Fruit fly (Drosophila melanogaster) whole organism, embryonic: ENCODE data around the gene CG10996.
A peak's percentile ranks its signal among the peaks of the same experiment; 100 is the strongest.

Source experiments
- ATbp ChIP-seq: fragments of 200-800 bp; sonication (Bioruptor generic); optimal IDR thresholded peaks from 2 replicates; lab custom pipeline; 2017; ENCODE audit warnings: missing biosample characterization, mild to moderate bottlenecking, missing genetic modification characterization, missing genetic modification reagents
- BtbVII ChIP-seq: fragments of 200-800 bp; sonication (Bioruptor generic); optimal IDR thresholded peaks from 3 replicates; lab custom pipeline; 2017; ENCODE audit warnings: missing biosample characterization, mild to moderate bottlenecking, missing genetic modification characterization
- CG11398 ChIP-seq: fragments of 200-800 bp; sonication (Bioruptor generic); optimal IDR thresholded peaks from 2 replicates; lab custom pipeline; 2016; ENCODE audit warnings: missing biosample characterization, missing genetic modification characterization
- CG11723 ChIP-seq: fragments of 200-800 bp; sonication (Bioruptor generic); optimal IDR thresholded peaks from 2 replicates; lab custom pipeline; 2017; ENCODE audit warnings: missing biosample characterization, mild to moderate bottlenecking, missing genetic modification characterization
- CG1602 ChIP-seq: fragments of 200-800 bp; sonication (Bioruptor generic); optimal IDR thresholded peaks from 3 replicates; lab custom pipeline; 2016; ENCODE audit warnings: missing biosample characterization, missing genetic modification characterization
- CG17361 ChIP-seq: fragments of 200-800 bp; sonication (Bioruptor generic); IDR thresholded peaks from 3 replicates; pipeline ENCODE4 v1.3.6; 2022; ENCODE audit warnings: missing biosample characterization, missing genetic modification characterization
- CG1792 ChIP-seq: fragments of 200-800 bp; sonication (Bioruptor generic); optimal IDR thresholded peaks from 2 replicates; lab custom pipeline; 2016; ENCODE audit warnings: missing biosample characterization, missing genetic modification characterization
- CG18011 ChIP-seq: fragments of 200-800 bp; sonication (Bioruptor generic); optimal IDR thresholded peaks from 2 replicates; lab custom pipeline; 2017; ENCODE audit warnings: missing biosample characterization, missing genetic modification characterization, mild to moderate bottlenecking, moderate library complexity, missing genotype
- CG18262 ChIP-seq: fragments of 200-800 bp; optimal IDR thresholded peaks from 3 replicates; lab custom pipeline; 2019; ENCODE audit warnings: missing biosample characterization, mild to moderate bottlenecking, missing genetic modification characterization, moderate library complexity
- CG2116 ChIP-seq: fragments of 200-800 bp; sonication (Bioruptor generic); optimal IDR thresholded peaks from 3 replicates; lab custom pipeline; 2018; ENCODE audit warnings: missing biosample characterization, mild to moderate bottlenecking, missing genetic modification characterization
- CG31224 ChIP-seq: fragments of 200-800 bp; sonication (Bioruptor generic); IDR thresholded peaks from 2 replicates; pipeline ENCODE4 v1.3.6; 2022; ENCODE audit warnings: missing biosample characterization, missing genetic modification characterization
- CG32532 ChIP-seq: fragments of 200-800 bp; sonication (Bioruptor generic); IDR thresholded peaks from 2 replicates; pipeline ENCODE4 v1.3.6; 2022; ENCODE audit warnings: missing biosample characterization, missing genetic modification characterization
- CG42726 ChIP-seq: fragments of 200-800 bp; sonication (Bioruptor generic); IDR thresholded peaks from 2 replicates; pipeline ENCODE4 v1.3.6; 2022; ENCODE audit warnings: missing biosample characterization, missing genetic modification characterization; ENCODE audit not compliant: partially characterized antibody
- CG8944 ChIP-seq: fragments of 200-800 bp; sonication (Bioruptor generic); optimal IDR thresholded peaks from 3 replicates; lab custom pipeline; 2016; ENCODE audit warnings: missing biosample characterization, missing genetic modification characterization
- CG9215 ChIP-seq: fragments of 200-800 bp; sonication (Bioruptor generic); IDR thresholded peaks from 2 replicates; pipeline ENCODE4 v1.3.6; 2022; ENCODE audit warnings: missing biosample characterization, missing genetic modification characterization
- CG9727 ChIP-seq: fragments of 200-800 bp; sonication (Bioruptor generic); optimal IDR thresholded peaks from 3 replicates; lab custom pipeline; 2017; ENCODE audit warnings: missing biosample characterization, mild to moderate bottlenecking, missing genetic modification characterization
- CoRest ChIP-seq: fragments of 200-800 bp; sonication (Bioruptor generic); optimal IDR thresholded peaks from 3 replicates; lab custom pipeline; 2018; ENCODE audit warnings: missing biosample characterization, mild to moderate bottlenecking, missing genetic modification characterization, moderate library complexity
- CrebB ChIP-seq: fragments of 200-800 bp; sonication (Bioruptor generic); optimal IDR thresholded peaks from 3 replicates; lab custom pipeline; 2018; ENCODE audit warnings: missing biosample characterization, mild to moderate bottlenecking, missing genetic modification characterization
- D19A ChIP-seq: fragments of 200-800 bp; optimal IDR thresholded peaks from 3 replicates; lab custom pipeline; 2019; ENCODE audit warnings: missing biosample characterization, mild to moderate bottlenecking, missing genetic modification characterization, moderate library complexity
- Dek ChIP-seq: fragments of 200-800 bp; sonication (Bioruptor generic); optimal IDR thresholded peaks from 3 replicates; lab custom pipeline; 2019; ENCODE audit warnings: missing biosample characterization, mild to moderate bottlenecking, missing genetic modification characterization, moderate library complexity
- Hmr ChIP-seq: fragments of 200-800 bp; sonication (Bioruptor generic); optimal IDR thresholded peaks from 3 replicates; lab custom pipeline; 2017; ENCODE audit warnings: mild to moderate bottlenecking, missing biosample characterization, missing genetic modification reagents, missing genetic modification characterization
- Hsf ChIP-seq: fragments of 200-800 bp; sonication (Bioruptor generic); optimal IDR thresholded peaks from 3 replicates; lab custom pipeline; 2016; ENCODE audit warnings: missing biosample characterization, missing genetic modification characterization
- Lim3 ChIP-seq: fragments of 200-800 bp; sonication (Bioruptor generic); IDR thresholded peaks from 2 replicates; pipeline ENCODE4 v1.3.6; 2022; ENCODE audit warnings: missing biosample characterization, missing genetic modification characterization
- Mes4 ChIP-seq: fragments of 200-800 bp; sonication (Bioruptor generic); optimal IDR thresholded peaks from 2 replicates; lab custom pipeline; 2016; ENCODE audit warnings: missing biosample characterization, missing genetic modification characterization
- Mrtf ChIP-seq: fragments of 200-800 bp; sonication (Bioruptor generic); IDR thresholded peaks from 3 replicates; pipeline ENCODE4 v1.3.6; 2022; ENCODE audit warnings: missing biosample characterization, missing genetic modification characterization
- NC2β ChIP-seq: fragments of 200-800 bp; sonication (Bioruptor generic); optimal IDR thresholded peaks from 2 replicates; lab custom pipeline; 2016; ENCODE audit warnings: missing biosample characterization, missing genetic modification characterization
- PHDP ChIP-seq: fragments of 200-800 bp; sonication (Bioruptor generic); optimal IDR thresholded peaks from 3 replicates; lab custom pipeline; 2018; ENCODE audit warnings: missing biosample characterization, mild to moderate bottlenecking, missing genetic modification characterization, moderate library complexity
- Trl ChIP-seq, 3 experiments: fragments of >200 bp in 2 of 3; fragments of 200-800 bp in 1 of 3; sonication (Bioruptor generic) in 1 of 3; optimal IDR thresholded peaks; 2 replicates in 1 of 3; 3 replicates in 2 of 3; lab custom pipeline; 2016 to 2017; ENCODE audit warnings: missing biosample characterization in 1 of 3, missing genetic modification characterization in 1 of 3
- az2 ChIP-seq: fragments of 200-800 bp; sonication (Bioruptor generic); optimal IDR thresholded peaks from 3 replicates; lab custom pipeline; 2016; ENCODE audit warnings: missing biosample characterization, missing genetic modification characterization
- bigmax ChIP-seq: fragments of 200-800 bp; sonication (Bioruptor generic); optimal IDR thresholded peaks from 2 replicates; lab custom pipeline; 2018; ENCODE audit warnings: missing biosample characterization, mild to moderate bottlenecking, missing genetic modification characterization
- br ChIP-seq: fragments of >200 bp; optimal IDR thresholded peaks from 2 replicates; lab custom pipeline; 2017
- dysf ChIP-seq: fragments of 200-800 bp; sonication (Bioruptor generic); IDR thresholded peaks from 3 replicates; pipeline ENCODE4 v1.3.6; 2022; ENCODE audit warnings: missing biosample characterization, missing genetic modification characterization
- ewg ChIP-seq: fragments of 200-800 bp; sonication (Bioruptor generic); optimal IDR thresholded peaks from 3 replicates; lab custom pipeline; 2017; ENCODE audit warnings: mild to moderate bottlenecking, missing biosample characterization, missing genetic modification reagents, missing genetic modification characterization
- eyg ChIP-seq: fragments of 200-800 bp; sonication (Bioruptor generic); optimal IDR thresholded peaks from 3 replicates; lab custom pipeline; 2016; ENCODE audit warnings: missing biosample characterization, missing genetic modification characterization
- fd102C ChIP-seq: fragments of 200-800 bp; sonication (Bioruptor generic); optimal IDR thresholded peaks from 2 replicates; lab custom pipeline; 2018; ENCODE audit warnings: missing biosample characterization, mild to moderate bottlenecking, missing genetic modification characterization, moderate library complexity
- fd64A ChIP-seq: fragments of 200-800 bp; sonication (Bioruptor generic); optimal IDR thresholded peaks from 3 replicates; lab custom pipeline; 2018; ENCODE audit warnings: missing biosample characterization, mild to moderate bottlenecking, missing genetic modification characterization
- fru ChIP-seq: fragments of >200 bp; optimal IDR thresholded peaks from 2 replicates; lab custom pipeline; 2017
- gsb ChIP-seq: fragments of 200-800 bp; sonication (Bioruptor generic); IDR thresholded peaks from 2 replicates; pipeline ENCODE4 v1.3.6; 2022; ENCODE audit warnings: missing biosample characterization, missing genetic modification characterization
- h ChIP-seq: fragments of >200 bp; optimal IDR thresholded peaks from 2 replicates; lab custom pipeline; 2017
- insv ChIP-seq, 2 experiments: fragments of 200-800 bp; sonication (Bioruptor generic); optimal IDR thresholded peaks; 3 replicates each; lab custom pipeline; 2016 to 2018; ENCODE audit warnings: missing biosample characterization in 2 of 2, missing genetic modification characterization in 2 of 2
- nerfin-1 ChIP-seq: fragments of 200-800 bp; sonication (Bioruptor generic); optimal IDR thresholded peaks from 3 replicates; lab custom pipeline; 2019; ENCODE audit warnings: missing biosample characterization, mild to moderate bottlenecking, missing genetic modification characterization, moderate library complexity
- oc ChIP-seq: fragments of 200-800 bp; sonication (Bioruptor generic); optimal IDR thresholded peaks from 2 replicates; lab custom pipeline; 2018; ENCODE audit warnings: missing biosample characterization, mild to moderate bottlenecking, missing genetic modification characterization, moderate library complexity
- ranshi ChIP-seq: fragments of 200-800 bp; sonication (Bioruptor generic); IDR thresholded peaks from 2 replicates; pipeline ENCODE4 v1.3.6; 2022; ENCODE audit warnings: missing biosample characterization, missing genetic modification characterization
- run ChIP-seq: fragments of 200-800 bp; sonication (Bioruptor generic); optimal IDR thresholded peaks from 3 replicates; lab custom pipeline; 2018; ENCODE audit warnings: missing biosample characterization, mild to moderate bottlenecking, missing genetic modification characterization
- schlank ChIP-seq: fragments of 200-800 bp; sonication (Bioruptor generic); optimal IDR thresholded peaks from 2 replicates; lab custom pipeline; 2018; ENCODE audit warnings: missing biosample characterization, mild to moderate bottlenecking, missing genetic modification characterization
- sd ChIP-seq: fragments of 200-800 bp; sonication (Bioruptor generic); optimal IDR thresholded peaks from 3 replicates; lab custom pipeline; 2018; ENCODE audit warnings: missing biosample characterization, mild to moderate bottlenecking, missing genetic modification characterization, moderate library complexity
- sens-2 ChIP-seq: fragments of 200-800 bp; sonication (Bioruptor generic); IDR thresholded peaks from 2 replicates; pipeline ENCODE4 v1.3.6; 2022; ENCODE audit warnings: missing biosample characterization, missing genetic modification characterization
- tup ChIP-seq: fragments of 200-800 bp; sonication (Bioruptor generic); optimal IDR thresholded peaks from 2 replicates; lab custom pipeline; 2016; ENCODE audit warnings: missing biosample characterization, mild to moderate bottlenecking, missing genetic modification characterization, moderate library complexity
- yki ChIP-seq: fragments of >200 bp; optimal IDR thresholded peaks from 3 replicates; lab custom pipeline; 2018

The CG10996 gene

dm6 chrX:13748906-13749872, 48.2 kb downstream of the CG10996 start (continued):
- TF ChIP-seq insv (GFP tag; optimal IDR thresholded peaks at IDR 0.05; lab: Kevin White, UChicago) (no peak), az2 (peak; percentile 42), fd102C (no peak), run (peak; percentile 43), Mes4 (GFP tag; lab: Kevin White, UChicago) (no peak), NC2β (no peak), gsb (GFP tag; lab: Robert Waterston, UW) (peak; percentile 54; the same call in 1 of the 2 replicates), Mrtf (GFP tag; lab: Robert Waterston, UW) (peak; percentile 25; the same call in 2 of the 3 replicates), h (lab: Kevin White, UChicago) (no peak), Lim3 (GFP tag; lab: Robert Waterston, UW) (0 out of 2 replicates have a peak, but pooled peaks have one; percentile 35), dysf (GFP tag; lab: Robert Waterston, UW) (peak; percentile 86; the same call in 2 of the 3 replicates), fru (lab: Kevin White, UChicago) (no peak), nerfin-1 (peak; percentile 50), CoRest (tag; lab: Kevin White, UChicago) (peak; percentile 80), bigmax (GFP tag; lab: Kevin White, UChicago) (no peak), CG9215 (GFP tag; lab: Robert Waterston, UW) (peak; percentile 63), tup (GFP tag; lab: Kevin White, UChicago) (no peak), CG2116 (peak; percentile 31), CG18011 (GFP tag; lab: Kevin White, UChicago) (peak; percentile 44), Hsf (peak; percentile 50), CG11398 (GFP tag; lab: Kevin White, UChicago) (no peak), CG8944 (no peak), CrebB (peak; percentile 20), fd64A (GFP tag; lab: Kevin White, UChicago) (no peak), CG32532 (peak; percentile 87), schlank (tag; lab: Kevin White, UChicago) (no peak), CG9727 (peak; percentile 81), yki (lab: Kevin White, UChicago) (no peak), sd (tag; lab: Kevin White, UChicago) (peak; percentile 61), BtbVII (GFP tag; lab: Kevin White, UChicago) (peak; percentile 30), CG1792 (GFP tag; lab: Kevin White, UChicago) (peak; percentile 39), Dek (tag; lab: Kevin White, UChicago) (peak; percentile 66), sens-2 (GFP tag; lab: Robert Waterston, UW) (no peak), ewg (GFP tag; lab: Kevin White, UChicago) (no peak), CG42726 (GFP tag; lab: Robert Waterston, UW) (no peak), CG17361 (GFP tag; lab: Robert Waterston, UW) (peak; percentile 79), Trl (optimal IDR thresholded peaks at IDR 0.05; lab: Kevin White, UChicago) (no peak), Trl (GFP tag; optimal IDR thresholded peaks at IDR 0.05; lab: Kevin White, UChicago) (no peak), ATbp (no peak), CG11723 (GFP tag; lab: Kevin White, UChicago) (no peak), oc (no peak), CG1602 (GFP tag; lab: Kevin White, UChicago) (peak; percentile 44), eyg (GFP tag; lab: Kevin White, UChicago) (no peak), CG31224 (GFP tag; lab: Robert Waterston, UW) (peak; percentile 58), CG18262 (tag; lab: Kevin White, UChicago) (peak; percentile 74), ranshi (0 out of 2 replicates have a peak, but pooled peaks have one; percentile 75), Hmr (GFP tag; lab: Kevin White, UChicago) (peak; percentile 81), D19A (tag; lab: Kevin White, UChicago) (peak; percentile 60), br (no peak), PHDP (tag; lab: Kevin White, UChicago) (peak; percentile 85)
